Worm (Caenorhabditis elegans) whole organism, L3 larva: ENCODE measurements around the gene efn-4.
A peak's percentile ranks its signal among the peaks of the same experiment; 100 is the strongest.

ENCODE experiments used
- R02D3.7 ChIP-seq: fragments of 150-350 bp; optimal IDR thresholded peaks from 2 replicates; lab custom pipeline; 2014; ENCODE audit warnings: missing biosample characterization, missing genetic modification characterization
- ZK546.5 ChIP-seq: sonication (generic microtip); optimal IDR thresholded peaks from 2 replicates; lab custom pipeline; 2017; ENCODE audit warnings: missing biosample characterization, missing genetic modification characterization
- ama-1 ChIP-seq: fragments of 150-350 bp; optimal IDR thresholded peaks from 2 replicates; lab custom pipeline; 2018
- ceh-16 ChIP-seq: sonication (generic microtip); optimal IDR thresholded peaks from 2 replicates; lab custom pipeline; 2017; ENCODE audit warnings: missing biosample characterization, missing genetic modification characterization
- ceh-28 ChIP-seq: fragments of 150-350 bp; optimal IDR thresholded peaks from 2 replicates; lab custom pipeline; 2014; ENCODE audit warnings: missing biosample characterization, missing genetic modification reagents, missing genetic modification characterization
- ceh-82 ChIP-seq: fragments of 150-350 bp; optimal IDR thresholded peaks from 2 replicates; lab custom pipeline; 2014; ENCODE audit warnings: missing biosample characterization, missing genetic modification characterization
- ceh-9 ChIP-seq: sonication (generic microtip); optimal IDR thresholded peaks from 2 replicates; lab custom pipeline; 2018; ENCODE audit warnings: missing biosample characterization, missing genetic modification characterization
- daf-12 ChIP-seq: fragments of 150-350 bp; optimal IDR thresholded peaks from 2 replicates; lab custom pipeline; 2014; ENCODE audit warnings: missing biosample characterization, missing genetic modification reagents, missing genetic modification characterization
- egl-27 ChIP-seq: sonication (generic microtip); optimal IDR thresholded peaks from 4 replicates; lab custom pipeline; 2017; ENCODE audit warnings: missing biosample characterization, missing genetic modification reagents, missing genetic modification characterization
- elt-1 ChIP-seq: fragments of 150-350 bp; optimal IDR thresholded peaks from 2 replicates; lab custom pipeline; 2014; ENCODE audit warnings: missing biosample characterization, missing genetic modification characterization
- elt-2 ChIP-seq: sonication (generic microtip); optimal IDR thresholded peaks from 2 replicates; lab custom pipeline; 2016; ENCODE audit warnings: missing genetic modification reagents, mild to moderate bottlenecking, missing genetic modification characterization, missing compliant biosample characterization
- elt-3 ChIP-seq, 3 experiments: fragments of 150-350 bp in 1 of 3; sonication (generic microtip) in 2 of 3; optimal IDR thresholded peaks; 2 replicates in 2 of 3; 4 replicates in 1 of 3; lab custom pipeline; 2014 to 2017; ENCODE audit warnings: missing biosample characterization in 3 of 3, missing genetic modification characterization in 3 of 3
- eor-1 ChIP-seq, 2 experiments: fragments of 150-350 bp; optimal IDR thresholded peaks; 2 replicates each; lab custom pipeline; 2014 to 2018; ENCODE audit warnings: missing biosample characterization in 2 of 2, missing genetic modification characterization in 2 of 2
- fkh-10 ChIP-seq: sonication (generic microtip); optimal IDR thresholded peaks from 2 replicates; lab custom pipeline; 2017; ENCODE audit warnings: missing biosample characterization, missing genetic modification reagents, missing genetic modification characterization
- fkh-2 ChIP-seq: fragments of 150-350 bp; optimal IDR thresholded peaks from 2 replicates; lab custom pipeline; 2014; ENCODE audit warnings: missing biosample characterization, missing genetic modification reagents, missing genetic modification characterization
- hmg-11 ChIP-seq: sonication (generic microtip); optimal IDR thresholded peaks from 2 replicates; lab custom pipeline; 2016; ENCODE audit warnings: missing genetic modification characterization, missing compliant biosample characterization
- lin-39 ChIP-seq: fragments of 150-350 bp; optimal IDR thresholded peaks from 2 replicates; lab custom pipeline; 2018; ENCODE audit warnings: missing biosample characterization, missing genetic modification reagents, missing genetic modification characterization
- lsy-12 ChIP-seq: sonication (generic microtip); optimal IDR thresholded peaks from 2 replicates; lab custom pipeline; 2016; ENCODE audit warnings: mild to moderate bottlenecking, missing genetic modification characterization, missing compliant biosample characterization
- mdl-1 ChIP-seq: fragments of 150-350 bp; optimal IDR thresholded peaks from 2 replicates; lab custom pipeline; 2014; ENCODE audit warnings: missing biosample characterization, missing genetic modification characterization
- nfya-1 ChIP-seq: sonication (generic microtip); optimal IDR thresholded peaks from 2 replicates; lab custom pipeline; 2017; ENCODE audit warnings: missing genetic modification characterization, mild to moderate bottlenecking, missing compliant biosample characterization, antibody characterized with exemption, moderate library complexity; ENCODE audit not compliant: insufficient read depth
- nhr-11 ChIP-seq: fragments of 150-350 bp; optimal IDR thresholded peaks from 2 replicates; lab custom pipeline; 2014; ENCODE audit warnings: missing biosample characterization, missing genetic modification characterization
- nhr-12 ChIP-seq: fragments of 150-350 bp; optimal IDR thresholded peaks from 2 replicates; lab custom pipeline; 2014; ENCODE audit warnings: missing biosample characterization, missing genetic modification characterization
- nhr-237 ChIP-seq: fragments of 150-350 bp; optimal IDR thresholded peaks from 2 replicates; lab custom pipeline; 2014; ENCODE audit warnings: missing biosample characterization, missing genetic modification characterization
- nhr-28 ChIP-seq: fragments of 150-350 bp; optimal IDR thresholded peaks from 2 replicates; lab custom pipeline; 2014; ENCODE audit warnings: missing biosample characterization, missing genetic modification characterization
- nhr-43 ChIP-seq: sonication (generic microtip); optimal IDR thresholded peaks from 2 replicates; lab custom pipeline; 2016; ENCODE audit warnings: mild to moderate bottlenecking, missing genetic modification characterization, missing compliant biosample characterization; ENCODE audit not compliant: poor library complexity, severe bottlenecking
- nhr-76 ChIP-seq: fragments of 150-350 bp; sonication (generic microtip); optimal IDR thresholded peaks from 5 replicates; lab custom pipeline; 2014; ENCODE audit warnings: missing biosample characterization, missing genetic modification characterization
- pha-4 ChIP-seq: fragments of 150-350 bp; optimal IDR thresholded peaks from 2 replicates; lab custom pipeline; 2014; ENCODE audit warnings: missing biosample characterization, missing genetic modification reagents, missing genetic modification characterization
- pqm-1 ChIP-seq: fragments of 150-350 bp; optimal IDR thresholded peaks from 2 replicates; lab custom pipeline; 2017; ENCODE audit warnings: missing biosample characterization, missing genetic modification characterization, inconsistent platforms
- sea-2 ChIP-seq: fragments of 150-350 bp; sonication (generic microtip); optimal IDR thresholded peaks from 4 replicates; lab custom pipeline; 2014; ENCODE audit warnings: missing biosample characterization, missing genetic modification reagents, missing genetic modification characterization
- skn-1 ChIP-seq: fragments of 150-350 bp; optimal IDR thresholded peaks from 2 replicates; lab custom pipeline; 2014; ENCODE audit warnings: missing biosample characterization, missing genetic modification characterization
- snpc-4 ChIP-seq: fragments of 150-350 bp; optimal IDR thresholded peaks from 2 replicates; lab custom pipeline; 2014; ENCODE audit warnings: missing biosample characterization, missing genetic modification characterization
- unc-39 ChIP-seq: sonication (generic microtip); optimal IDR thresholded peaks from 4 replicates; lab custom pipeline; 2017; ENCODE audit warnings: missing biosample characterization, missing genetic modification characterization
- ztf-11 ChIP-seq: fragments of 150-350 bp; optimal IDR thresholded peaks from 2 replicates; lab custom pipeline; 2014; ENCODE audit warnings: missing biosample characterization, missing genetic modification characterization

efn-4 gene

DNA sequence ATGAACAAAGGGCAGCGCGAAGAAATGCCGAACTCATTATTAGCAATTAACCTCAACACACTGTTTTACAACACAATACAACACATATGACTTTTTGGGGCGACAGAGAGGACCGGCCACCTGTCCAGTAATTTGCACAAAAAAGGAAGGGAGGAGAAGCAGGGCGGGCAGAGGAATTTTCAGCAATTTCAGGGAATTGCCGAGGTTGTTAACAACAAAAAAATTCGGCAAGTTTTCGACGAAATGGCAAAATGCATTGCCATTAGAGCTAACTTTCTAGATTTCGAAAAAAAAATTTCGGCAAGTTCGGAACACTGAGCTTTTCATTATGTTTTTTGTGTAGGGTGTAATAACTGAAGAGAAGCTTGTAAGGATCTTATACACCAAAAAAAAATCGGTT is 5.0 kb downstream of the efn-4 start:
- no peak for TF ChIP-seq ceh-82 (tag; lab: Kevin White, UChicago)

DNA sequence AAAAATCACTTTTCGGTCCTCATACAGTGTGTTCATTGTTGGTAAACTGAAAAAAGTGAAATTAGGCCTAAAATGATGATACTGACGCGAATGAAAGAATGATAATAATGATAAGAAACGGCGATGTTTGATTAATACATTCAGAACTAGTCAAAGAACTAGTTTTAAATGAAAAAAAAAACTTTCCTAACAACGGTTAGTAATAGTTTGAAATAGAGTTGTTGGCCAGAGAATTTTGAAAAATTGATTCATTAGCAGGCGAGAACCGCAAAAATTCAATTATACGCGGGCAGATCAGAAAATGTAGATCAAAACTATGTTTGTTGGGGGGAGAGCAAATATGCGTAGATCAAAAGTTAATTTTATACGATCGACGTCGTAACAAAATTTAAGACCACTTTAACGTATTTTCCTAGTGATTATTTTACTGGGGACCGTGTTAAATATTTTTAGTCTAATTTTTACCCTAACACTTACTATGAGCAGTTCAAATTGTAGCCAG is 11.8 kb downstream of the efn-4 start, which contains the start of gene F56A11.5:
Gene F56A11.5, minus strand, starts transcription at position 51 of the 502 bp plus-strand sequence.
- TF ChIP-seq daf-12 (tag; lab: Kevin White, UChicago) (no peak), skn-1 (tag; lab: Kevin White, UChicago) (peak; percentile 16)

DNA sequence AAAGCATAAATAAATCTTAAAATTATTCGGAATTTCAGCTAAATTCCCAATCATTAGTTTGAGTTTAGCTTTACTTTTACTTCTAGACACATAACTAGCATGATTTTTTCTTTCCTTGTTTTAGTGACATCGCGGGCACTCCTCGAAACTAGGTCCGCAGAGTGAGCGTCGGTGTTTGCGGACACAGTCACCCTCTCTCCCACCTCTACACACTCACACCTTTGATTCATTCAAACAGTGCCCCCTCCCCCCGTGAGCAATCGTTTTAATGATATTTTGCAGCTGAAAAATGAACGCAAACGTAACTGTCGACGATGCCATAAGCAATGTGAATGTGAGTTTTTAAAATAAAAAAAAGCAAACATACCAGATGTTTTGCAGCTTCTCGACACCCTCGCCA is 13.5 kb downstream of the efn-4 start, which contains the start of gene gex-2:
Gene gex-2, plus strand, starts transcription at position 283 of the 400 bp plus-strand sequence.
- TF ChIP-seq elt-1 (tag; lab: Kevin White, UChicago), result no peak
- peak; percentile 26 for TF ChIP-seq elt-2 (tag; lab: Kevin White, UChicago)
- peak; percentile 21 for TF ChIP-seq hmg-11 (tag; lab: Kevin White, UChicago)

DNA sequence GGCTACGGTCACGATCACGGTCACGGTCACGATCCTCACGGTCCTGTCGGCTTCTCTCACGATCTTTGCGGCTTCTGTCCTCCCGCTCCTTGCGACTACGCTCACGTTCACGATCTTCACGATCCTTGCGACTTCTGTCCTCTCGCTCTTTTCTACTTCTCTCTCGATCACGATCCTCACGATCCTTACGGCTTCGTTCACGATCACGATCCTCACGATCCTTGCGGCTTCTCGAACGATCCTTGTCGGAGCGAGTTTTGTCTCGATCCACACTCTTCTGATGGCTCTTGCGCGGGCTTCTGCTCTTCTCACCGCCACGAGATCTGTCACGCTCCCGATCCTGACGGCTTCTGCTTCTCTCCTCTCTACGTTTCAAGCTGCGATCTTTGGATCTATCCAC is 21.5 kb downstream of the efn-4 start:
- TF ChIP-seq eor-1 (tag; optimal IDR thresholded peaks at IDR 0.05; lab: Kevin White, UChicago), result no peak
- no peak for TF ChIP-seq mdl-1 (tag; lab: Kevin White, UChicago)
- no peak for TF ChIP-seq ceh-28
- no peak for TF ChIP-seq skn-1 (tag; lab: Kevin White, UChicago)
- no peak for TF ChIP-seq snpc-4 (tag; lab: Kevin White, UChicago)
- no peak for TF ChIP-seq ZK546.5 (tag; lab: Kevin White, UChicago)
- no peak for TF ChIP-seq ceh-16 (tag; lab: Kevin White, UChicago)
- TF ChIP-seq elt-1 (tag; lab: Kevin White, UChicago), result no peak

DNA sequence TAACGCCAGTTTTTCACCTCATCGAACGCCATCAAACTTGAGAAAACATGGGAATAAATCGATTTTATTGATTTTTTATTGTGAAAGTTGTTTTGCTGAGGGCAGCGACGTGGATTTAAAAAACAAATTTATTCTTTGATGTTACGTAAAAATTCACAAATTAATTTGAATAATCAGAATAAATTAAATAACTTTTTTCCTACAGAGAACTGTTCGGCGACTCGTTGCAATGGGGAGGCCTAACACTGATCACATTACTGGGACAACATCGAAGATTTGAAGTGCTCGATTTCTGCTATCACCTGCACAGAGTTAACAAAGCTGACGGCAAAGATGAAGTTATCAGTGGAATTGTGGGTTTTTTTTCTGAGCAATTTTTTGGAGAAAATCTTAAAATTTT is 23.1 kb downstream of the efn-4 start, which contains the start of gene F56A11.6:
Gene F56A11.6, minus strand, starts transcription at position 101 of the 400 bp plus-strand sequence.
- no peak for TF ChIP-seq ceh-9
- no peak for TF ChIP-seq skn-1 (tag; lab: Kevin White, UChicago)
- no peak for TF ChIP-seq snpc-4 (tag; lab: Kevin White, UChicago)
- no peak for TF ChIP-seq ceh-28
- TF ChIP-seq nhr-11 (tag; lab: Kevin White, UChicago), result no peak
- TF ChIP-seq ama-1 (lab: Kevin White, UChicago), result no peak
- TF ChIP-seq lin-39 (tag; lab: Kevin White, UChicago), result no peak
- no peak for TF ChIP-seq unc-39
- no peak for TF ChIP-seq hmg-11 (tag; lab: Kevin White, UChicago)
- no peak for TF ChIP-seq fkh-10 (GFP tag; lab: Kevin White, UChicago)
- TF ChIP-seq egl-27 (tag; lab: Kevin White, UChicago), result no peak
- no peak for TF ChIP-seq daf-12 (tag; lab: Kevin White, UChicago)
- TF ChIP-seq, all 47 proteins: peak for 0

DNA sequence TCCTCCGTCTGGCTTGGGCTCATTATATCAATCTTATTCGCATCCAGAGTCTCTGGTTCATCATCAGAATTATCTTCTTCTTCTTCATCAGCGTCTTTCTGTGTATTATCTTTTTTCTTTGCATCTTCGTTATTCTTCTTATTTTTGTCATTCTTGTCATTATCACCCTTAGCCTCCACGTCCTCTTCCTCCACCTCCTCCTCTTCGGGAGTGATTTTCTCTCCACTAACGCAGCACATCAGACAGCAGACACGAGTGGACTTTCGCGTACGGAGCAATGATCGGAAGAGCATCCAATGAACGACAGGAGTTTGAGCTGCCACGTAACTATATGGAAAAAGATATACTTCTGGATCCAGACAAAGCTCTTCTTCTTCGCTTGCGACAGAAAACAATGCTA is 25.0 kb downstream of the efn-4 start:
- TF ChIP-seq elt-3 (tag; optimal IDR thresholded peaks at IDR 0.05; lab: Kevin White, UChicago), result no peak
- no peak for TF ChIP-seq nhr-12
- no peak for TF ChIP-seq nhr-43
- TF ChIP-seq nhr-28 (tag; lab: Kevin White, UChicago), result no peak
- no peak for TF ChIP-seq nhr-76
- TF ChIP-seq elt-2 (tag; lab: Kevin White, UChicago), result no peak
- TF ChIP-seq ceh-16 (tag; lab: Kevin White, UChicago), result no peak
- TF ChIP-seq mdl-1 (tag; lab: Kevin White, UChicago), result no peak
- TF ChIP-seq nfya-1 (tag; lab: Kevin White, UChicago), result no peak
- TF ChIP-seq pqm-1, result no peak
- no peak for TF ChIP-seq snpc-4 (tag; lab: Kevin White, UChicago)
- TF ChIP-seq nhr-237 (tag; lab: Kevin White, UChicago), result no peak
- TF ChIP-seq sea-2 (GFP tag; lab: Kevin White, UChicago), result no peak
- no peak for TF ChIP-seq pha-4
- TF ChIP-seq fkh-10 (GFP tag; lab: Kevin White, UChicago), result no peak
- no peak for TF ChIP-seq R02D3.7 (tag; lab: Kevin White, UChicago)
- TF ChIP-seq lsy-12, result no peak
- no peak for TF ChIP-seq ztf-11 (tag; lab: Kevin White, UChicago)
- no peak for TF ChIP-seq ZK546.5 (tag; lab: Kevin White, UChicago)
- no peak for TF ChIP-seq fkh-2
- TF ChIP-seq, all 47 proteins: peak for 0
